Worm (Caenorhabditis elegans) whole organism, early embryonic: Measurements from ENCODE around the gene ptr-5.

Source experiments
- F13C5.2 ChIP-seq: sonication (generic microtip); optimal IDR thresholded peaks from 2 replicates; lab custom pipeline; 2017; ENCODE audit warnings: mild to moderate bottlenecking, missing genetic modification characterization, inconsistent platforms, missing compliant biosample characterization
- ama-1 ChIP-seq: fragments of 150-350 bp; optimal IDR thresholded peaks from 2 replicates; lab custom pipeline; 2014
- ets-7 ChIP-seq: sonication (generic microtip); optimal IDR thresholded peaks from 2 replicates; lab custom pipeline; 2016; ENCODE audit warnings: missing genotype, missing genetic modification characterization, missing compliant biosample characterization
- flt-1 ChIP-seq: fragments of 200-800 bp; sonication (Bioruptor generic); IDR thresholded peaks from 2 replicates; pipeline ENCODE4 v1.3.6; 2022; ENCODE audit warnings: missing genetic modification characterization, missing compliant biosample characterization
- hmbx-1 ChIP-seq: sonication (generic microtip); optimal IDR thresholded peaks from 2 replicates; lab custom pipeline; 2016; ENCODE audit warnings: mild to moderate bottlenecking, missing genetic modification characterization, missing compliant biosample characterization
- hnd-1 ChIP-seq: sonication (generic microtip); optimal IDR thresholded peaks from 2 replicates; lab custom pipeline; 2016; ENCODE audit warnings: missing genetic modification characterization, missing compliant biosample characterization
- pes-1 ChIP-seq: fragments of 200-800 bp; sonication (Bioruptor generic); IDR thresholded peaks from 2 replicates; pipeline ENCODE4 v1.3.6; 2022; ENCODE audit warnings: missing genetic modification reagents, missing genetic modification characterization, missing compliant biosample characterization
- scrt-1 ChIP-seq: fragments of 200-800 bp; sonication (Bioruptor generic); IDR thresholded peaks from 2 replicates; pipeline ENCODE4 v1.3.6; 2022; ENCODE audit warnings: missing genetic modification characterization, missing compliant biosample characterization
- sea-1 ChIP-seq: fragments of 200-800 bp; sonication (Bioruptor generic); conservative IDR thresholded peaks from 2 replicates; pipeline ENCODE4 v1.3.6; 2022; ENCODE audit warnings: missing genetic modification characterization, missing compliant biosample characterization

DNA sequence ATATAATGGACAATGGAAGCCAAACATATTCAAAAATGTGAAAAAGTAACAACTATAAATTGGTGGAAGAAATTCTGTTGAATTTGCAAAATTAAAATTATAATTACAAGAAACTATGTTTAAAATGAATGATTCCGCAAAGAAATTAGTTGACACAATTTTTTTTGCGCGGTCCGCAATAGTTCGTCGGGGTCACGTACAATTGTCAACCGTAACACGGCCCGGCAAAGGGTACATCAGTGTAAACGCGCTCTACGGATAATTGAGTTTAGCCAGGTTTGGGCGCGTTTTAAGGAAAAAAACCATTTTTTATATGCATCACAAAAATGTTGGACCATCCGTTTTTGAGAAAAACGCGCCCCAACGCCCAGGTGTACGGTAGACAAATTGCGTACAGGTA is 21.0 kb upstream of the ptr-5 start:
- TF ChIP-seq ets-7 = no peak
- TF ChIP-seq hnd-1 (tag; lab: Kevin White, UChicago) = no peak
- no peak for TF ChIP-seq flt-1 (GFP tag; lab: Robert Waterston, UW)
- no peak for TF ChIP-seq hmbx-1 (tag; lab: Kevin White, UChicago)
- TF ChIP-seq scrt-1 (GFP tag; lab: Robert Waterston, UW) = no peak
- no peak for TF ChIP-seq ama-1
- no peak for TF ChIP-seq sea-1 (GFP tag; lab: Robert Waterston, UW)
- no peak for TF ChIP-seq pes-1 (GFP tag; lab: Robert Waterston, UW)
- no peak for TF ChIP-seq F13C5.2 (tag; lab: Kevin White, UChicago)
